Fruit fly (Drosophila melanogaster) whole organism, larva: ENCODE results near the gene CG32603.

Source experiments
- noc ChIP-seq: fragments of 200-800 bp; sonication (Bioruptor generic); optimal IDR thresholded peaks from 3 replicates; lab custom pipeline; 2019; ENCODE audit warnings: missing biosample characterization, mild to moderate bottlenecking, missing genetic modification characterization, moderate library complexity

CG32603 gene

dm6 chrX:14199967-14200531 is 15.7 kb downstream of the CG32603 start, which contains the start of gene CG11590:
TSS of gene CG11590 (plus strand) at chrX:14200178.
- no peak for TF ChIP-seq noc (tag; lab: Kevin White, UChicago)

dm6 chrX:14201178-14201577 is 16.8 kb downstream of the CG32603 start, which contains the start of gene Prp16:
TSS of gene Prp16 (plus strand) at chrX:14201362.
- no peak for TF ChIP-seq noc (tag; lab: Kevin White, UChicago)

DNA sequence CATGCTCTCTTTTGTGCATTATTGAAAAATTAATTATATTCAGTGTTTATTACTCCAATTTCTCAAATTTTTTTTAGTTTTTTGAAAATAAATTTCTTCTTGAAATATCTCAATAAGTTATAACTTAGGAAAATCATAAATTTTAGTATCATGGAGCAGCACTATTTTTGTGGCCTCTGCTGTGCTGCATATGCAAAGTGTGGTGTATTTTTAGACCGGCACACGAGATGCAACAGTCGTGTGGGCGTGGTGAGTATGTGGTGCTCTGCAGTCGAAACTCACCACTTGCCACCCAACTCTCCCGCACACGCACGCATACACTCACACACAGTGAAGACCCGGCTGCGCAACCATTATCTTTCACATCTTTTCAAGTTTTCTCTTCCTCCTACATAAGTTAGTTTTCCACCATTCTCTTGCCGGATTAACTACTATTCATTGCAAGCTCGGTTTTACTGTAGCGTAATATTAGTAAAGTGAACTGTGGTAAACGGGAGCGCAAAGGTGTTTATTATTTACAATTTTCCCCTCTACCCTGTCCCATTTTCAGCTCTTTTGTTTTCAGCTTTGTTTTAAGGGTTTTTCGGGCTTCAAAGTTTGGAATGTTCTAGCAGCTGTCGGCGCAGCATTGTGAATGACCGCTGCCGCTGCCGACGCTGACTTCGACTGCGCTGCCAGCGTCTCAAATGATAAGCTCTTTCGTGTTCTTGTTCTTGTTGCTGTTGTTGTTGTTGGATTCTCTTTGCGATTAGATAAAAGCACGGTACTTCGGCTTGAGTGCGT is 24.3 kb downstream of the CG32603 start:
- no peak for TF ChIP-seq noc (tag; lab: Kevin White, UChicago)

- TF ChIP-seq noc (tag; lab: Kevin White, UChicago), result peak; percentile 7
Observed at dm6 chrX:14209209-14209781, 24.9 kb downstream of the CG32603 start.

- TF ChIP-seq noc (tag; lab: Kevin White, UChicago), result no peak
Observed at dm6 chrX:14211250-14211944, 27.0 kb downstream of the CG32603 start.

DNA sequence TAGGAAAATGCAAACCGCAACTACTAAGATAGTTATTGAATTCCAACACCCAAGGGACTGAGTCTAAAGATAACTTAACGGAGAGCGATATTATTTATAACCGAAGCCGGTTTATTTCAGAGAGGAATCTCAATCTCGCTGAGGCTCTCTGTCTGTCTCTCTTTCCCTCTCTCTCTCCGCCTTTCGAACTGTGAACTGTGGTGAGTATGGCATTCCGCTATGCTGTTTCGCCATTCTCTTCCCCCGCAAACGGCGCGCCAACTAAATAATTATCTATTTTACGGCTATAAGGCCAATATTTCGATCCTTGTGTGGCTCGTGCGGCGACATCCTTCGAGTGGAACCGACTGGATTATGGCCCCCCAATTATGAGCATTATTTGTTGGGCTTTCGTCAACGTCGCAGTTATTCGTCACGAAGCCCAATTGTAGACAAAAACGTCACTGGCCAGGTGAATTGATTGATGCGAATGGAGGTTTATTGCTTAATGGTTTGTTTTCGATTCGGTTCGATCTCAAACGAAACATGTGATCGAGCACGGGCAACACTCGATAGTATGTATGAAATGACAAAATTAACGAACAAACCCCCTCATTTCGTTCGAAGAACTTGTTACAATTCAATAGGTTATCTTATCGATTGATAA is 27.9 kb downstream of the CG32603 start:
- no peak for TF ChIP-seq noc (tag; lab: Kevin White, UChicago)

DNA sequence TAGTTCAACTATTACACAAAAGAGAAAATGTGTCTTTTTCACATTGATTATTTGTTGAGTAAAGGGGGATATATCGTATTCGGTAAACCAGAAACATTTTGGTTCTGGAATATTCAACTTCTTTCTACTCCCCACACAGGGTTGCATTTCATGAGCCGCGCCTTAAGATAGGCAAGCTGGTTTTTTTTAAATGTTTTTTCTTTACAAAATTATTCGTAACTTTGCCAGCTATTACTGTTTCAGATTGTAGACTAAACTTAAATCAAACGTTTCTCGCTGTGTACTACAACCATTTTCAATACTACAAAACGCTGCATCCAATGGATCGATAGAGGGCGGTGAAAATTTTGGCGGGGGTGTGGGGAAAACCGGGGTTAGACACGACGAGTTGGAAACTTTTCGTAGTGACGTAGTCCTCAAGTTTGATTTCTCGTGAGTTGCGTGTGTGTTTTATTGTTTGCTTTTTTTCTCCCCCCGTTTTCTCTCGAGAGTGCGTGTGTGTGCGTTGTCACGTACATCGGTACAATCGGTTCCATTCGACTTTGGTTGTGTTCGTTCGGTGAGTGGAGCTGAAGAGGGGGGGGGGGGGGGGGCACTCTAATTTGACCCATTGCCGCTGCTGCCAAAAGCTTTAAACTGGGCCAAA is 29.3 kb downstream of the CG32603 start:
- no peak for TF ChIP-seq noc (tag; lab: Kevin White, UChicago)

dm6 chrX:14214505-14215449 is 30.4 kb downstream of the CG32603 start:
- peak; percentile 65 for TF ChIP-seq noc (tag; lab: Kevin White, UChicago)

dm6 chrX:14215834-14216233 is 31.5 kb downstream of the CG32603 start:
- TF ChIP-seq noc (tag; lab: Kevin White, UChicago), result peak; percentile 15

DNA sequence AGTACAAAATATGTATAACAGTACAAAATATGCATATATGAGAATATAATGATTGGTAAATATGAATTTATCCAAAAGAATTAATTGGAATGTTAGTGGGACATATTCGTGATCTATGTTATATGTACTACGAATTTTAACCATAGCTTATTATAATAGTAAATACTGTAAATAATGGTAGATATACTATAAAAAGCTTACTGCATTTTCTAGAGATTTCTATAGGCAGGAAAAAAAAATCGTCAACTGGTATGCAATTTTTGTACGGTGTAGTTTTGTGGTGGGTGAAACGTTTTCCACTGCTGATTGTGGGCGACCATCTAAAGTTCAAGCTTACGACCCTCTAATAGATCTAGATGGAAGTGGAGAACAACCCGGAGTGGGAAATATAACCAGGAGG is 32.5 kb downstream of the CG32603 start:
- no peak for TF ChIP-seq noc (tag; lab: Kevin White, UChicago)

DNA sequence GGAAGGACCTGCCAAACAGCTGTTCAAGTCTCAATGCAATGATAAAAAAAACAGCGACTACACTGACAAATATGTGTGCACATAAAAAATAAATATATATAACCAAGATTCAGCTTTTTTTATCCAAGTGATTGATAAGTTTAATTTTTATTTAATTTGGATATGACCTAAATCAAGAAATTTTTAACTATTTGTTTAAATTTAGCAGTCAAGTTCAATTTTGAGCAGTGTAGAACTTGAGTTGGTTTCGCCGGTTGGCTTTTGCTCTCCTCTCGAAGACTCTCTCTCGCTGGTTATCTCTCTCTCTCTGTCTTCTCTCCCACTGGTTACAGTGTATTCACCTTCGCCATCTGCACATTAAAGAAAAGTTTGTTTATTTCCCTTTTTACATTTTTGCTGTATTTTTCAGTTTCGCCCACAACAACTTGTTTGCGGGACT is 33.7 kb downstream of the CG32603 start:
- TF ChIP-seq noc (tag; lab: Kevin White, UChicago), result peak; percentile 86

DNA sequence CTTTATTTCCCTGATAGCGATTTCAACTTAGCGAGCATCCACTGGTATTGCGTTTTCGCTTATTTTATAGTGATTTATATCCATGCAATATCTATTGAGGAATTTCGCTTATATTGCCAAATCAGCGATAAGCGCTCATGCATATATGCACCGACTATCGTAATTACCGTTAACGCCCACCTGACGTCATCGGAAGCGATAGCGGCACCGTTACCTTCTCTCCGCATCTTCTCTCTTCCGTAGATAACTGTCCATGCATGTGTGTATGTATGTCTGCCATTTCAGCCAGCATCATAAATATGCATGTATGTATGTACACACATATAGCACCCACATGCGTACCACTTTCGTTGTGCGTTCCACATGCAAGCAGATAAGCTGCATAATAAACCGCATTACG is 36.8 kb downstream of the CG32603 start:
- TF ChIP-seq noc (tag; lab: Kevin White, UChicago), result no peak

DNA sequence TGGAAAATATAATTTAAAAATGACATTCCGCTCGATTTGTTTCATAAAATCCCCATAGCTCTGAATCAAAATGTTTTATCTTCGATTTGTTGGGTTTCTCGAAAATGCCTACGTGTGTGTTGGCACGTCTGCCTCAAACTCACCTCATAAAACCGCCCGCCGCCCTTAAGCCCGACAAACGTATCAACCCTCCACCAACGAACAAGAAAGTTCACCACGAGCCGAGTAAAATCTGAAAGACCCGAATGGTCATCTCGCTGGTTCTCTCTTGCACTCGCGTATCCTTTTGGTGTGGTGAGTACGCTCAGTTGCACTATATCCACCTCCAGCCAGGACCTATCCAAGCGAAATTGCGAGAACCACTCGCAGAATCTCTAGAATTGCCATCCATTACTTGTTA is 37.6 kb downstream of the CG32603 start:
- no peak for TF ChIP-seq noc (tag; lab: Kevin White, UChicago)

DNA sequence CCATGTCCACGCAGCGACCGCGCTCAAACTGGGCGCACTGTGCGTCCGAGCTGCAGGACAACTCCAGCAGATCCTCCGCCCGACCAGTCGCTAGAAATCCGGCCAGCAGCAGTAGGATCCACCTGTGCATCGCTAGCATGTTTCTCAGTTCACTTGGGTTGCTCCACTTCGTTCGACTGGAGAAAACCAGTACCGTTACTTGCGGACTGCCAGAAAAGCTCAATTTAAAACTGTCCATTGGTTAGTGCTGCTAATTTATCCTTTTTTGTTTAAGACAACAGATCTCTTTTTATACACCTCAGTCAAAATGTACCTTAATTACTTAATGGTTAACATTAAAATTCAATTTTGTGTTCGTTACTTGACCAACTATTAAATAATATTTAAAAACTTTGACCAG is 41.3 kb downstream of the CG32603 start, which contains the start of gene CG11674:
Gene CG11674 (minus strand): TSS at position 215 of the 400 bp plus-strand sequence.
- no peak for TF ChIP-seq noc (tag; lab: Kevin White, UChicago)
